Fruit fly (Drosophila melanogaster): ENCODE results near the gene mdy.
A peak's percentile ranks its signal among the peaks of the same experiment; 100 is the strongest.

mdy gene

DNA sequence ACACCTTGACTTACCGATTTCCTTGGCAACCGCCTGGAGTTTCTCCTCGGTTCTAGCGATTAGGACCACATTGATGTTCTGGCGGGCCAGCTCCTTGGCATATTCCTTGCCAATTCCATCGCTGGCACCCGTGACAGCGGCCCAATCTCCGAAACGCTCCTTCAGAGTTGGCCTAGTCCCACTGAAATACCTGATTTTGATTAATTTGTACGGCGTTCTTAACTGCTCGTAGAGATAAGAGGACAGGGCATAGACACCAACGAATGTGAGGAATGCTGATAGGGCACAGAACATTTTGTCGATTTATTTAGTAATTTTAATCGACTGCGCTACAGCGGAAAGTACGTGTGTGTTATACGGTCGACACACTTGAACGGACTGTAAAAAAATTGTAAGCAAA is 44.7 kb downstream of the mdy start, which contains the start of gene CG6012:
Gene CG6012, minus strand, starts transcription at position 364 of the 400 bp plus-strand sequence.
- TF ChIP-seq sd (tag; optimal IDR thresholded peaks at IDR 0.05) (peak; percentile 89), Dad (GFP tag; optimal IDR thresholded peaks at IDR 0.05) (no peak), CG12219 (GFP tag; optimal IDR thresholded peaks at IDR 0.05) (no peak), exex (tag; optimal IDR thresholded peaks at IDR 0.05) (peak; percentile 97), Med (GFP tag) (peak; percentile 58), CG10274 (GFP tag; optimal IDR thresholded peaks at IDR 0.05) (peak; percentile 25), CG9609 (GFP tag; optimal IDR thresholded peaks at IDR 0.05) (no peak), grn (GFP tag; optimal IDR thresholded peaks at IDR 0.05) (peak; percentile 61), lab (GFP tag; optimal IDR thresholded peaks at IDR 0.05) (peak; percentile 25), sug (tag; optimal IDR thresholded peaks at IDR 0.05) (peak; percentile 71), mirr (GFP tag; optimal IDR thresholded peaks at IDR 0.05) (peak; percentile 86)

DNA sequence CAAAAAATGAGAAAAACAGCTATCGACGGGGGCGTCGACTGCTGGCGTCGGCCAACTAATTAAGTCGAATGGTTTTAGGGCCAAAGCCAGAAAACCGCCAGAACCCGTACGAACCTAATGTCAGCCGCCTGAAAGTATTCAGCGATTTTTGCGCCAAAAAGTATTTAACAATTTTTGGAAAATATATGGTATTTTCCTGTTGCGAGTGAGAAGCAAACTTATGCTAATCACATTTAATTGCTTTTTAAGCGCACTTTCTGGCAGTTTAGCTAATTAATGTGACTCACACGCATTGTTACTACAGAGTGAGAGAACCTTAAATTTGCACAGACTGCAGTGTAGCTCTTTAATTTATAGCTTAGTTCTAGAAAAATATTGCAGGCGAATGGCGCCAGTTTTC is 46.1 kb downstream of the mdy start:
- TF ChIP-seq bowl (GFP tag; IDR thresholded peaks at IDR 0.05) = no peak
- TF ChIP-seq Hand (GFP tag; optimal IDR thresholded peaks at IDR 0.05) = no peak
- peak; percentile 16; the same call in 1 of the 2 replicates for TF ChIP-seq CG13287 (GFP tag; IDR thresholded peaks at IDR 0.05; ENCODE audit: partially characterized antibody)
- TF ChIP-seq CG8290 (GFP tag; optimal IDR thresholded peaks at IDR 0.05) = no peak
- TF ChIP-seq CG8290 (tag; optimal IDR thresholded peaks at IDR 0.05) = peak in 1 of 2 experiments; percentile 14
- TF ChIP-seq fd102C (GFP tag; optimal IDR thresholded peaks at IDR 0.05) = no peak
- no peak for TF ChIP-seq Eip74EF (GFP tag; optimal IDR thresholded peaks at IDR 0.05)
- TF ChIP-seq ken (GFP tag; IDR thresholded peaks at IDR 0.05) = no peak
- no peak for TF ChIP-seq hbn (GFP tag; IDR thresholded peaks at IDR 0.05; ENCODE audit: partially characterized antibody)
- TF ChIP-seq ci (GFP tag; IDR thresholded peaks at IDR 0.05) = 0 out of 3 replicates have a peak, but pooled peaks have one; percentile 22
- no peak for TF ChIP-seq CG12659 (GFP tag; optimal IDR thresholded peaks at IDR 0.05)
- no peak for TF ChIP-seq CG6765 (GFP tag; optimal IDR thresholded peaks at IDR 0.05)
- no peak for TF ChIP-seq inv (GFP tag; IDR thresholded peaks at IDR 0.05; ENCODE audit: partially characterized antibody)
- TF ChIP-seq CG9609 (GFP tag; optimal IDR thresholded peaks at IDR 0.05) = no peak
- TF ChIP-seq Vsx1 (GFP tag; optimal IDR thresholded peaks at IDR 0.05) = peak; percentile 37
- peak; percentile 11 for TF ChIP-seq zen (tag; optimal IDR thresholded peaks at IDR 0.05)
- TF ChIP-seq vvl (GFP tag; IDR thresholded peaks at IDR 0.05) = peak; percentile 35; the same call in 1 of the 2 replicates
- TF ChIP-seq eve (GFP tag; optimal IDR thresholded peaks at IDR 0.05) = no peak
- TF ChIP-seq Med (GFP tag) = peak; percentile 47
- no peak for TF ChIP-seq H15 (GFP tag; IDR thresholded peaks at IDR 0.05)
- TF ChIP-seq sob (GFP tag; IDR thresholded peaks at IDR 0.05) = no peak
- TF ChIP-seq exex (tag; optimal IDR thresholded peaks at IDR 0.05) = peak; percentile 75
- TF ChIP-seq CTCF (GFP tag; optimal IDR thresholded peaks at IDR 0.05) = peak; percentile 5

DNA sequence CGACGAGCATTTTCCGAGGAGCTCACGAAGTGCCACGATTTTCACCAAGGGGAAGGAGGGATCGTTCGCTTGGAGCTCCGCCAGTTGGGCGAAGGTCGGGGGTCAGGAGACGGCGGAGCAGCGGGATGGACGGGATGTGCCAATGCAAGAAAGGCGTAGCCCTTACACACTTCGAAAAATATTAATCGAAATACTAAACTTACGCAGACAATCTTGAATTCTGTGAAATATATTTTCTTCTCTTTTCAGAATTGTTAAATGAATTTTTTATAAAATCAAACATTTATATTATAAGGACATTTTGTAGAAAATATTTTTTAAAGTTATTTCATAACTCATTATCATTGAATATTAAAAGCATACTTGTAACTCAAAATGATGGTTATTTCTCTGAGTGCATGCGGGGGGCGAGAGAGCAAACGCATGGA is 52.5 kb downstream of the mdy start:
- TF ChIP-seq Nf-YB (GFP tag; optimal IDR thresholded peaks at IDR 0.05) (peak; percentile 34), Mrtf (GFP tag; IDR thresholded peaks at IDR 0.05) (no peak), ap (GFP tag; IDR thresholded peaks at IDR 0.05) (0 out of 2 replicates have a peak, but pooled peaks have one; percentile 13), Opbp (GFP tag; IDR thresholded peaks at IDR 0.05; ENCODE audit: partially characterized antibody) (no peak; the same call in 2 of the 3 replicates), cato (GFP tag; optimal IDR thresholded peaks at IDR 0.05; ENCODE audit: borderline replicate concordance) (no peak), Taf1 (GFP tag; IDR thresholded peaks at IDR 0.05) (0 out of 2 replicates have a peak, but pooled peaks have one; percentile 6), chm (GFP tag; IDR thresholded peaks at IDR 0.05) (no peak; the same call in 1 of the 2 replicates), hkb (optimal IDR thresholded peaks at IDR 0.05) (no peak), hkb (GFP tag; IDR thresholded peaks at IDR 0.05) (peak; percentile 53; the same call in 1 of the 2 replicates), fd96Cb (tag; optimal IDR thresholded peaks at IDR 0.05) (peak; percentile 44), emc (GFP tag; optimal IDR thresholded peaks at IDR 0.05) (no peak), CG1024 (GFP tag; IDR thresholded peaks at IDR 0.05) (no peak), Kr (GFP tag; optimal IDR thresholded peaks at IDR 0.05) (no peak), CG12071 (GFP tag; optimal IDR thresholded peaks at IDR 0.05) (no peak), Atf3 (GFP tag; optimal IDR thresholded peaks at IDR 0.05) (no peak), dati (GFP tag; IDR thresholded peaks at IDR 0.05) (no peak), MESR4 (GFP tag; optimal IDR thresholded peaks at IDR 0.05) (no peak), CG17829 (tag; optimal IDR thresholded peaks at IDR 0.05) (peak; percentile 56), MBD-R2 (GFP tag; IDR thresholded peaks at IDR 0.05) (no peak)
